Fruit fly (Drosophila melanogaster): ENCODE results near the gene rumpel.

The rumpel gene

dm6 chrX:7416953-7417352 lies 1.4 kb upstream of the rumpel start, which contains the start of gene CG34337:
TSS of gene CG34337 (plus strand) at chrX:7417253.
- no peak for TF ChIP-seq EcR (GFP tag; optimal IDR thresholded peaks at IDR 0.05)
- TF ChIP-seq usp (GFP tag; optimal IDR thresholded peaks at IDR 0.05) = no peak
- TF ChIP-seq pan (optimal IDR thresholded peaks at IDR 0.05) = no peak
- TF ChIP-seq CG8478 (optimal IDR thresholded peaks at IDR 0.05) = no peak
- no peak for TF ChIP-seq Dll (optimal IDR thresholded peaks at IDR 0.05)
- no peak for TF ChIP-seq psq (optimal IDR thresholded peaks at IDR 0.05)

- TF ChIP-seq Dll (optimal IDR thresholded peaks at IDR 0.05) (no peak), pan (optimal IDR thresholded peaks at IDR 0.05) (no peak), CG8478 (optimal IDR thresholded peaks at IDR 0.05) (no peak), usp (GFP tag; optimal IDR thresholded peaks at IDR 0.05) (no peak), EcR (GFP tag; optimal IDR thresholded peaks at IDR 0.05) (no peak), psq (optimal IDR thresholded peaks at IDR 0.05) (no peak)
These were observed 519 bp upstream of the rumpel start for dm6 chrX:7417875-7418274.

- no peak for TF ChIP-seq psq (optimal IDR thresholded peaks at IDR 0.05)
- no peak for TF ChIP-seq CG8478 (optimal IDR thresholded peaks at IDR 0.05)
- TF ChIP-seq EcR (GFP tag; optimal IDR thresholded peaks at IDR 0.05) = no peak
- TF ChIP-seq Dll (optimal IDR thresholded peaks at IDR 0.05) = no peak
- no peak for TF ChIP-seq pan (optimal IDR thresholded peaks at IDR 0.05)
- no peak for TF ChIP-seq usp (GFP tag; optimal IDR thresholded peaks at IDR 0.05)
These were observed 4.2 kb downstream of the rumpel start for dm6 chrX:7422577-7422976.

- TF ChIP-seq psq (optimal IDR thresholded peaks at IDR 0.05) = no peak
- TF ChIP-seq pan (optimal IDR thresholded peaks at IDR 0.05) = no peak
These were observed 6.3 kb downstream of the rumpel start, which contains the start of gene CG15036 for dm6 chrX:7424742-7425141. TSS of gene CG15036 (minus strand) at chrX:7424842.

dm6 chrX:7425643-7426042 lies 7.2 kb downstream of the rumpel start, which contains the start of gene CG32726:
TSS of gene CG32726 (minus strand) at chrX:7425743.
- TF ChIP-seq pan (optimal IDR thresholded peaks at IDR 0.05) (no peak), Dll (optimal IDR thresholded peaks at IDR 0.05) (no peak), CG8478 (optimal IDR thresholded peaks at IDR 0.05) (no peak), EcR (GFP tag; optimal IDR thresholded peaks at IDR 0.05) (no peak), psq (optimal IDR thresholded peaks at IDR 0.05) (no peak), usp (GFP tag; optimal IDR thresholded peaks at IDR 0.05) (no peak)

dm6 chrX:7432393-7432792 lies 14.0 kb downstream of the rumpel start:
- TF ChIP-seq CG8478 (optimal IDR thresholded peaks at IDR 0.05) = no peak
- TF ChIP-seq EcR (GFP tag; optimal IDR thresholded peaks at IDR 0.05) = no peak
- TF ChIP-seq Dll (optimal IDR thresholded peaks at IDR 0.05) = no peak
- TF ChIP-seq pan (optimal IDR thresholded peaks at IDR 0.05) = no peak
- TF ChIP-seq usp (GFP tag; optimal IDR thresholded peaks at IDR 0.05) = no peak
- TF ChIP-seq psq (optimal IDR thresholded peaks at IDR 0.05) = no peak

dm6 chrX:7445023-7445422 lies 26.6 kb downstream of the rumpel start:
- TF ChIP-seq usp (GFP tag; optimal IDR thresholded peaks at IDR 0.05) (no peak), EcR (GFP tag; optimal IDR thresholded peaks at IDR 0.05) (no peak), pan (optimal IDR thresholded peaks at IDR 0.05) (no peak), Dll (optimal IDR thresholded peaks at IDR 0.05) (no peak), CG8478 (optimal IDR thresholded peaks at IDR 0.05) (no peak), psq (optimal IDR thresholded peaks at IDR 0.05) (no peak)

- TF ChIP-seq Dll (optimal IDR thresholded peaks at IDR 0.05) (no peak), EcR (GFP tag; optimal IDR thresholded peaks at IDR 0.05) (no peak)
These were observed 33.5 kb downstream of the rumpel start, which contains the start of gene CG11368 for dm6 chrX:7451909-7452308. TSS of gene CG11368 (plus strand) at chrX:7452209.

- no peak for TF ChIP-seq usp (GFP tag; optimal IDR thresholded peaks at IDR 0.05)
- no peak for TF ChIP-seq EcR (GFP tag; optimal IDR thresholded peaks at IDR 0.05)
- TF ChIP-seq CG8478 (optimal IDR thresholded peaks at IDR 0.05) = no peak
- TF ChIP-seq Dll (optimal IDR thresholded peaks at IDR 0.05) = no peak
- TF ChIP-seq pan (optimal IDR thresholded peaks at IDR 0.05) = no peak
- no peak for TF ChIP-seq psq (optimal IDR thresholded peaks at IDR 0.05)
These were observed 34.8 kb downstream of the rumpel start, which contains the start of gene CG43198 for dm6 chrX:7453236-7453635. TSS of gene CG43198 (minus strand) at chrX:7453336.

- TF ChIP-seq psq (optimal IDR thresholded peaks at IDR 0.05) = no peak
- no peak for TF ChIP-seq CG8478 (optimal IDR thresholded peaks at IDR 0.05)
- no peak for TF ChIP-seq usp (GFP tag; optimal IDR thresholded peaks at IDR 0.05)
- no peak for TF ChIP-seq Dll (optimal IDR thresholded peaks at IDR 0.05)
- TF ChIP-seq EcR (GFP tag; optimal IDR thresholded peaks at IDR 0.05) = no peak
These were observed 43.7 kb downstream of the rumpel start for dm6 chrX:7462089-7462488.

- TF ChIP-seq CG8478 (optimal IDR thresholded peaks at IDR 0.05) (no peak), psq (optimal IDR thresholded peaks at IDR 0.05) (no peak), Dll (optimal IDR thresholded peaks at IDR 0.05) (no peak)
These were observed 47.9 kb downstream of the rumpel start for dm6 chrX:7466328-7466727.
